Fruit fly (Drosophila melanogaster) whole organism, embryonic: ENCODE measurements around the gene SMC1.
A peak's percentile ranks its signal among the peaks of the same experiment; 100 is the strongest.

Source experiments
- Ada2b ChIP-seq: fragments of 200-800 bp; sonication (Bioruptor generic); IDR thresholded peaks from 2 replicates; pipeline ENCODE4 v1.3.6; 2022; ENCODE audit warnings: missing biosample characterization, missing genetic modification characterization
- Aef1 ChIP-seq: fragments of 200-800 bp; sonication (Bioruptor generic); IDR thresholded peaks from 3 replicates; pipeline ENCODE4 v1.3.6; 2022; ENCODE audit warnings: missing biosample characterization, missing genetic modification characterization
- BEAF-32 ChIP-seq: fragments of 200-800 bp; sonication (Bioruptor generic); optimal IDR thresholded peaks from 3 replicates; lab custom pipeline; 2017; ENCODE audit warnings: missing biosample characterization, missing genetic modification characterization, mild to moderate bottlenecking, moderate library complexity, missing genetic modification reagents
- CG10959 ChIP-seq: fragments of 200-800 bp; sonication (Bioruptor generic); IDR thresholded peaks from 2 replicates; pipeline ENCODE4 v1.3.6; 2022; ENCODE audit warnings: missing biosample characterization, missing genetic modification characterization
- CG11093 ChIP-seq: fragments of 200-800 bp; sonication (Bioruptor generic); IDR thresholded peaks from 3 replicates; pipeline ENCODE4 v1.3.6; 2022; ENCODE audit warnings: missing biosample characterization, missing genetic modification characterization
- CG11456 ChIP-seq: fragments of 200-800 bp; sonication (Bioruptor generic); IDR thresholded peaks from 3 replicates; pipeline ENCODE4 v1.3.6; 2022; ENCODE audit warnings: missing biosample characterization, missing genetic modification characterization
- CG12104 ChIP-seq: fragments of 200-800 bp; sonication (Bioruptor generic); optimal IDR thresholded peaks from 3 replicates; lab custom pipeline; 2016; ENCODE audit warnings: missing biosample characterization, missing genetic modification characterization
- CG12155 ChIP-seq: fragments of 200-800 bp; sonication (Bioruptor generic); optimal IDR thresholded peaks from 3 replicates; lab custom pipeline; 2016; ENCODE audit warnings: missing biosample characterization, missing genetic modification characterization
- CG14965 ChIP-seq: fragments of 200-800 bp; sonication (Bioruptor generic); optimal IDR thresholded peaks from 2 replicates; lab custom pipeline; 2016; ENCODE audit warnings: missing biosample characterization, missing genetic modification characterization, borderline replicate concordance
- CG17385 ChIP-seq: fragments of 200-800 bp; sonication (Bioruptor generic); optimal IDR thresholded peaks from 3 replicates; lab custom pipeline; 2018; ENCODE audit warnings: missing biosample characterization, mild to moderate bottlenecking, missing genetic modification characterization
- CG1792 ChIP-seq: fragments of 200-800 bp; sonication (Bioruptor generic); optimal IDR thresholded peaks from 2 replicates; lab custom pipeline; 2016; ENCODE audit warnings: missing biosample characterization, missing genetic modification characterization
- CG2199 ChIP-seq: fragments of 200-800 bp; sonication (Bioruptor generic); IDR thresholded peaks from 3 replicates; pipeline ENCODE4 v1.3.6; 2022; ENCODE audit warnings: missing biosample characterization, missing genetic modification characterization
- CG2712 ChIP-seq: fragments of 200-800 bp; optimal IDR thresholded peaks from 3 replicates; lab custom pipeline; 2019; ENCODE audit warnings: missing biosample characterization, mild to moderate bottlenecking, missing genetic modification characterization, moderate library complexity
- CG30020 ChIP-seq: fragments of 200-800 bp; optimal IDR thresholded peaks from 2 replicates; lab custom pipeline; 2019; ENCODE audit warnings: missing biosample characterization, mild to moderate bottlenecking, missing genetic modification characterization, moderate library complexity
- CG34422 ChIP-seq: fragments of 200-800 bp; sonication (Bioruptor generic); IDR thresholded peaks from 3 replicates; pipeline ENCODE4 v1.3.6; 2022; ENCODE audit warnings: missing biosample characterization, missing genetic modification characterization
- CG4282 ChIP-seq: fragments of 200-800 bp; sonication (Bioruptor generic); optimal IDR thresholded peaks from 2 replicates; lab custom pipeline; 2016; ENCODE audit warnings: missing biosample characterization, missing genetic modification characterization
- CG4404 ChIP-seq: fragments of 200-800 bp; sonication (Bioruptor generic); IDR thresholded peaks from 2 replicates; pipeline ENCODE4 v1.3.6; 2022; ENCODE audit warnings: missing biosample characterization, missing genetic modification characterization
- CG4424 ChIP-seq: fragments of 200-800 bp; sonication (Bioruptor generic); optimal IDR thresholded peaks from 3 replicates; lab custom pipeline; 2016; ENCODE audit warnings: missing biosample characterization, missing genetic modification characterization
- CG6854 ChIP-seq: fragments of 200-800 bp; sonication (Bioruptor generic); optimal IDR thresholded peaks from 3 replicates; lab custom pipeline; 2017; ENCODE audit warnings: missing biosample characterization, mild to moderate bottlenecking, missing genetic modification characterization
- CG8388 ChIP-seq: fragments of 200-800 bp; sonication (Bioruptor generic); optimal IDR thresholded peaks from 2 replicates; lab custom pipeline; 2019; ENCODE audit warnings: missing biosample characterization, mild to moderate bottlenecking, missing genetic modification characterization, moderate library complexity
- CG9609 ChIP-seq: fragments of 200-800 bp; sonication (Bioruptor generic); optimal IDR thresholded peaks from 3 replicates; lab custom pipeline; 2016; ENCODE audit warnings: missing biosample characterization, missing genetic modification characterization
- CoRest ChIP-seq: fragments of 200-800 bp; sonication (Bioruptor generic); optimal IDR thresholded peaks from 3 replicates; lab custom pipeline; 2018; ENCODE audit warnings: missing biosample characterization, mild to moderate bottlenecking, missing genetic modification characterization, moderate library complexity
- Dek ChIP-seq: fragments of 200-800 bp; sonication (Bioruptor generic); optimal IDR thresholded peaks from 3 replicates; lab custom pipeline; 2019; ENCODE audit warnings: missing biosample characterization, mild to moderate bottlenecking, missing genetic modification characterization, moderate library complexity
- Dfd ChIP-seq, 2 experiments: fragments of >200 bp; optimal IDR thresholded peaks; 2 replicates each; lab custom pipeline; 2017; ENCODE audit warnings: missing biosample characterization in 2 of 2, missing genetic modification characterization in 2 of 2
- Dp ChIP-seq: fragments of 200-800 bp; sonication (Bioruptor generic); optimal IDR thresholded peaks from 2 replicates; lab custom pipeline; 2018; ENCODE audit warnings: missing biosample characterization, mild to moderate bottlenecking, missing genetic modification characterization, moderate library complexity
- Gug ChIP-seq: fragments of 200-800 bp; sonication (Bioruptor generic); IDR thresholded peaks from 4 replicates; pipeline ENCODE4 v1.3.6; 2022; ENCODE audit warnings: missing biosample characterization, missing genetic modification characterization
- Hr51 ChIP-seq, 2 experiments: fragments of 200-800 bp; sonication (Bioruptor generic); optimal IDR thresholded peaks; 2 replicates in 1 of 2; 3 replicates in 1 of 2; lab custom pipeline; 2016 to 2018; ENCODE audit warnings: missing biosample characterization in 2 of 2, missing genetic modification characterization in 2 of 2, mild to moderate bottlenecking in 1 of 2, moderate library complexity in 1 of 2
- Neu2 ChIP-seq: fragments of 200-800 bp; sonication (Bioruptor generic); optimal IDR thresholded peaks from 3 replicates; lab custom pipeline; 2016; ENCODE audit warnings: missing biosample characterization, missing genetic modification characterization, borderline replicate concordance
- NfI ChIP-seq: fragments of 200-800 bp; sonication (Bioruptor generic); optimal IDR thresholded peaks from 3 replicates; lab custom pipeline; 2018; ENCODE audit warnings: missing biosample characterization, mild to moderate bottlenecking, missing genetic modification characterization, moderate library complexity
- Pdp1 ChIP-seq, 2 experiments: fragments of 200-800 bp; sonication (Bioruptor generic); optimal IDR thresholded peaks; 3 replicates each; lab custom pipeline; 2016; ENCODE audit warnings: missing biosample characterization in 2 of 2, missing genetic modification characterization in 2 of 2, mild to moderate bottlenecking in 1 of 2, moderate library complexity in 1 of 2
- Poxn ChIP-seq: fragments of 200-800 bp; sonication (Bioruptor generic); IDR thresholded peaks from 2 replicates; pipeline ENCODE4 v1.3.6; 2022; ENCODE audit warnings: missing biosample characterization, missing genetic modification characterization
- Spps ChIP-seq: fragments of 200-800 bp; sonication (Bioruptor generic); optimal IDR thresholded peaks from 2 replicates; lab custom pipeline; 2018; ENCODE audit warnings: missing biosample characterization, mild to moderate bottlenecking, missing genetic modification characterization
- Tbp ChIP-seq: fragments of >200 bp; optimal IDR thresholded peaks from 2 replicates; lab custom pipeline; 2018; ENCODE audit warnings: missing biosample characterization, missing genetic modification characterization
- al ChIP-seq: fragments of 200-800 bp; sonication (Bioruptor generic); IDR thresholded peaks from 2 replicates; pipeline ENCODE4 v1.3.6; 2022; ENCODE audit warnings: missing biosample characterization, missing genetic modification characterization
- disco-r ChIP-seq: fragments of 200-800 bp; sonication (Bioruptor generic); optimal IDR thresholded peaks from 2 replicates; lab custom pipeline; 2016; ENCODE audit warnings: missing biosample characterization, missing genetic modification characterization
- ftz-f1 ChIP-seq: fragments of 200-800 bp; sonication (Bioruptor generic); optimal IDR thresholded peaks from 2 replicates; lab custom pipeline; 2016; ENCODE audit warnings: missing biosample characterization, missing genetic modification characterization
- fu2 ChIP-seq: fragments of 200-800 bp; sonication (Bioruptor generic); optimal IDR thresholded peaks from 2 replicates; lab custom pipeline; 2016; ENCODE audit warnings: missing biosample characterization, missing genetic modification characterization
- ham ChIP-seq: fragments of 200-800 bp; sonication (Bioruptor generic); IDR thresholded peaks from 2 replicates; pipeline ENCODE4 v1.3.6; 2022; ENCODE audit warnings: missing biosample characterization, missing genetic modification characterization
- jing ChIP-seq: fragments of 200-800 bp; sonication (Bioruptor generic); optimal IDR thresholded peaks from 2 replicates; lab custom pipeline; 2018; ENCODE audit warnings: missing biosample characterization, mild to moderate bottlenecking, missing genetic modification characterization
- kah ChIP-seq: fragments of 200-800 bp; sonication (Bioruptor generic); optimal IDR thresholded peaks from 2 replicates; lab custom pipeline; 2018; ENCODE audit warnings: missing biosample characterization, mild to moderate bottlenecking, missing genetic modification characterization
- ken ChIP-seq: fragments of 200-800 bp; sonication (Bioruptor generic); IDR thresholded peaks from 3 replicates; pipeline ENCODE4 v1.3.6; 2022; ENCODE audit warnings: missing biosample characterization, missing genetic modification characterization
- lab ChIP-seq: fragments of 200-800 bp; sonication (Bioruptor generic); optimal IDR thresholded peaks from 3 replicates; lab custom pipeline; 2017; ENCODE audit warnings: missing biosample characterization, missing genetic modification characterization, mild to moderate bottlenecking, moderate library complexity, missing genetic modification reagents
- mam ChIP-seq: fragments of 200-800 bp; sonication (Bioruptor generic); optimal IDR thresholded peaks from 3 replicates; lab custom pipeline; 2016; ENCODE audit warnings: missing biosample characterization, missing genetic modification characterization
- mirr ChIP-seq: fragments of 200-800 bp; sonication (Bioruptor generic); optimal IDR thresholded peaks from 3 replicates; lab custom pipeline; 2018; ENCODE audit warnings: missing biosample characterization, mild to moderate bottlenecking, missing genetic modification characterization
- org-1 ChIP-seq: fragments of 200-800 bp; sonication (Bioruptor generic); optimal IDR thresholded peaks from 2 replicates; lab custom pipeline; 2017; ENCODE audit warnings: missing biosample characterization, missing genetic modification characterization
- repo ChIP-seq: fragments of 200-800 bp; sonication (Bioruptor generic); optimal IDR thresholded peaks from 2 replicates; lab custom pipeline; 2016; ENCODE audit warnings: missing biosample characterization, missing genetic modification characterization
- sens ChIP-seq: fragments of 200-800 bp; sonication (Bioruptor generic); peaks from one replicate; lab custom pipeline; 2016; ENCODE audit warnings: missing biosample characterization, missing genetic modification characterization
- slou ChIP-seq: fragments of 200-800 bp; sonication (Bioruptor generic); optimal IDR thresholded peaks from 3 replicates; lab custom pipeline; 2016; ENCODE audit warnings: missing biosample characterization, missing genetic modification characterization
- tgo ChIP-seq: fragments of 200-800 bp; sonication (Bioruptor generic); IDR thresholded peaks from 3 replicates; pipeline ENCODE4 v1.3.6; 2022; ENCODE audit warnings: missing biosample characterization, missing genetic modification characterization
- trh ChIP-seq: fragments of 200-800 bp; sonication (Bioruptor generic); optimal IDR thresholded peaks from 2 replicates; lab custom pipeline; 2016; ENCODE audit warnings: missing biosample characterization, missing genetic modification characterization

SMC1 gene

dm6 chr3R:24050690-24051440, 7.2 kb upstream of the SMC1 start, which contains the start of the genes Atg6 and Pisd (continued):
- TF ChIP-seq lab, result peak; percentile 65
- TF ChIP-seq slou (GFP tag; lab: Kevin White, UChicago), result no peak
- TF ChIP-seq CG10959 (GFP tag; lab: Robert Waterston, UW), result no peak
- TF ChIP-seq CG12155, result no peak
- peak; percentile 23 for TF ChIP-seq CG8388 (GFP tag; lab: Kevin White, UChicago)
- TF ChIP-seq CG11456 (GFP tag; lab: Robert Waterston, UW), result no peak
- TF ChIP-seq ham, result no peak
- TF ChIP-seq mirr (GFP tag; lab: Kevin White, UChicago), result peak; percentile 69
- peak; percentile 47 for TF ChIP-seq CG2712 (tag; lab: Kevin White, UChicago)
- no peak for TF ChIP-seq fu2 (GFP tag; lab: Kevin White, UChicago)
- peak; percentile 92 for TF ChIP-seq ftz-f1
- TF ChIP-seq Aef1 (GFP tag; lab: Robert Waterston, UW), result no peak
- TF ChIP-seq CG4424, result no peak
- TF ChIP-seq CG34422 (GFP tag; lab: Robert Waterston, UW), result peak; percentile 69; the same call in 1 of the 3 replicates
- no peak for TF ChIP-seq org-1 (GFP tag; lab: Kevin White, UChicago)
- TF ChIP-seq CG30020 (tag; lab: Kevin White, UChicago), result peak; percentile 37
- TF ChIP-seq Dfd (GFP tag; optimal IDR thresholded peaks at IDR 0.05; lab: Kevin White, UChicago), result no peak
- no peak for TF ChIP-seq CG14965 (GFP tag; lab: Kevin White, UChicago)
- peak; percentile 18 for TF ChIP-seq Dp (GFP tag; lab: Kevin White, UChicago)
- peak; percentile 11 for TF ChIP-seq CG9609 (GFP tag; lab: Kevin White, UChicago)
- no peak; the same call in 3 of the 4 replicates for TF ChIP-seq Gug (GFP tag; lab: Robert Waterston, UW)
- TF ChIP-seq Ada2b, result no peak
- TF ChIP-seq CG11093 (GFP tag; lab: Robert Waterston, UW), result no peak
- no peak for TF ChIP-seq Spps (tag; lab: Kevin White, UChicago)
- TF ChIP-seq Tbp, result no peak
- TF ChIP-seq Neu2 (GFP tag; lab: Kevin White, UChicago), result peak; percentile 54
- peak; percentile 44 for TF ChIP-seq BEAF-32 (GFP tag; lab: Kevin White, UChicago)
- peak; percentile 78 for TF ChIP-seq sens (GFP tag; lab: Kevin White, UChicago)
- TF ChIP-seq mam, result peak; percentile 6
- TF ChIP-seq CG4404 (GFP tag; lab: Robert Waterston, UW), result no peak
- TF ChIP-seq Hr51 (GFP tag; optimal IDR thresholded peaks at IDR 0.05; lab: Kevin White, UChicago), result peak in 1 of 2 experiments; percentile 3
- no peak for TF ChIP-seq CG12104 (GFP tag; lab: Kevin White, UChicago)
- TF ChIP-seq disco-r (GFP tag; lab: Kevin White, UChicago), result no peak
- no peak for TF ChIP-seq Dek (tag; lab: Kevin White, UChicago)
- no peak for TF ChIP-seq CG6854
- no peak for TF ChIP-seq ken
- TF ChIP-seq jing (GFP tag; lab: Kevin White, UChicago), result no peak
- 0 out of 2 replicates have a peak, but pooled peaks have one; percentile 26 for TF ChIP-seq al
- TF ChIP-seq tgo (GFP tag; lab: Robert Waterston, UW), result peak; percentile 32; the same call in 1 of the 3 replicates
- peak; percentile 1 for TF ChIP-seq NfI (GFP tag; lab: Kevin White, UChicago)
- no peak for TF ChIP-seq Poxn (GFP tag; lab: Robert Waterston, UW)
- TF ChIP-seq Pdp1 (GFP tag; optimal IDR thresholded peaks at IDR 0.05; lab: Kevin White, UChicago), result peak in 1 of 2 experiments; percentile 59
- TF ChIP-seq CG2199 (GFP tag; lab: Robert Waterston, UW), result no peak
- no peak for TF ChIP-seq repo
- no peak for TF ChIP-seq CG4282 (GFP tag; lab: Kevin White, UChicago)
- no peak for TF ChIP-seq trh (GFP tag; lab: Kevin White, UChicago)
- no peak for TF ChIP-seq CG1792 (GFP tag; lab: Kevin White, UChicago)
- TF ChIP-seq CoRest (tag; lab: Kevin White, UChicago), result no peak
- no peak for TF ChIP-seq kah (GFP tag; lab: Kevin White, UChicago)
- no peak for TF ChIP-seq CG17385 (GFP tag; lab: Kevin White, UChicago)
